Fruit fly (Drosophila melanogaster) whole organism, embryonic: ENCODE measurements around the gene CG42366.

Source experiments
- Asciz ChIP-seq: fragments of 200-800 bp; sonication (Bioruptor generic); optimal IDR thresholded peaks from 2 replicates; lab custom pipeline; 2017; ENCODE audit warnings: missing biosample characterization, mild to moderate bottlenecking, missing genetic modification characterization, missing genetic modification reagents
- Bgb ChIP-seq: fragments of 200-800 bp; sonication (Bioruptor generic); IDR thresholded peaks from 2 replicates; pipeline ENCODE4 v1.3.6; 2022; ENCODE audit warnings: missing biosample characterization, missing genetic modification characterization; ENCODE audit not compliant: partially characterized antibody
- CG10147 ChIP-seq: fragments of 200-800 bp; sonication (Bioruptor generic); optimal IDR thresholded peaks from 2 replicates; lab custom pipeline; 2019; ENCODE audit warnings: missing biosample characterization, mild to moderate bottlenecking, missing genetic modification characterization, moderate library complexity
- CG10267 ChIP-seq: fragments of 200-800 bp; sonication (Bioruptor generic); optimal IDR thresholded peaks from 2 replicates; lab custom pipeline; 2018; ENCODE audit warnings: missing biosample characterization, mild to moderate bottlenecking, missing genetic modification characterization, moderate library complexity
- CG11695 ChIP-seq: fragments of 200-800 bp; sonication (Bioruptor generic); IDR thresholded peaks from 3 replicates; pipeline ENCODE4 v1.3.6; 2022; ENCODE audit warnings: missing biosample characterization, missing genetic modification characterization
- CG12659 ChIP-seq: fragments of 200-800 bp; sonication (Bioruptor generic); optimal IDR thresholded peaks from 3 replicates; lab custom pipeline; 2017; ENCODE audit warnings: mild to moderate bottlenecking, missing biosample characterization, missing genetic modification reagents, missing genetic modification characterization
- CG13123 ChIP-seq: fragments of 200-800 bp; sonication (Bioruptor generic); optimal IDR thresholded peaks from 2 replicates; lab custom pipeline; 2016; ENCODE audit warnings: missing biosample characterization, missing genetic modification characterization
- CG17829 ChIP-seq: fragments of 200-800 bp; optimal IDR thresholded peaks from 2 replicates; lab custom pipeline; 2019; ENCODE audit warnings: missing biosample characterization, mild to moderate bottlenecking, missing genetic modification characterization, moderate library complexity
- CG2129 ChIP-seq: fragments of 200-800 bp; sonication (Bioruptor generic); IDR thresholded peaks from 2 replicates; pipeline ENCODE4 v1.3.6; 2022; ENCODE audit warnings: missing biosample characterization, missing genetic modification characterization; ENCODE audit not compliant: partially characterized antibody
- CG31365 ChIP-seq: fragments of 200-800 bp; sonication (Bioruptor generic); optimal IDR thresholded peaks from 2 replicates; lab custom pipeline; 2018; ENCODE audit warnings: missing biosample characterization, mild to moderate bottlenecking, missing genetic modification characterization
- CG3163 ChIP-seq: fragments of 200-800 bp; sonication (Bioruptor generic); optimal IDR thresholded peaks from 3 replicates; lab custom pipeline; 2016; ENCODE audit warnings: missing biosample characterization, missing genetic modification characterization
- CG33557 ChIP-seq: fragments of 200-800 bp; sonication (Bioruptor generic); optimal IDR thresholded peaks from 2 replicates; lab custom pipeline; 2019; ENCODE audit warnings: missing biosample characterization, mild to moderate bottlenecking, missing genetic modification characterization, moderate library complexity
- CG5180 ChIP-seq: fragments of 200-800 bp; sonication (Bioruptor generic); optimal IDR thresholded peaks from 3 replicates; lab custom pipeline; 2017; ENCODE audit warnings: missing biosample characterization, missing genetic modification characterization, mild to moderate bottlenecking, moderate library complexity, missing genetic modification reagents
- CG6272 ChIP-seq: fragments of 200-800 bp; sonication (Bioruptor generic); IDR thresholded peaks from 2 replicates; pipeline ENCODE4 v1.3.6; 2022; ENCODE audit warnings: missing biosample characterization, missing genetic modification characterization
- CG9932 ChIP-seq: fragments of 200-800 bp; sonication (Bioruptor generic); IDR thresholded peaks from 2 replicates; pipeline ENCODE4 v1.3.6; 2022; ENCODE audit warnings: missing biosample characterization, missing genetic modification characterization
- Dip2 ChIP-seq: fragments of 200-800 bp; sonication (Bioruptor generic); IDR thresholded peaks from 2 replicates; pipeline ENCODE4 v1.3.6; 2022; ENCODE audit warnings: missing biosample characterization, missing genetic modification characterization
- Elba2 ChIP-seq: fragments of 200-800 bp; sonication (Bioruptor generic); optimal IDR thresholded peaks from 3 replicates; lab custom pipeline; 2016; ENCODE audit warnings: missing biosample characterization, missing genetic modification characterization
- Hand ChIP-seq: fragments of 200-800 bp; sonication (Bioruptor generic); optimal IDR thresholded peaks from 2 replicates; lab custom pipeline; 2017; ENCODE audit warnings: mild to moderate bottlenecking, missing biosample characterization, missing genetic modification reagents, missing genetic modification characterization
- Hmr ChIP-seq: fragments of 200-800 bp; sonication (Bioruptor generic); optimal IDR thresholded peaks from 3 replicates; lab custom pipeline; 2017; ENCODE audit warnings: mild to moderate bottlenecking, missing biosample characterization, missing genetic modification reagents, missing genetic modification characterization
- NK7.1 ChIP-seq: fragments of 200-800 bp; sonication (Bioruptor generic); optimal IDR thresholded peaks from 3 replicates; lab custom pipeline; 2016; ENCODE audit warnings: missing biosample characterization, missing genetic modification characterization
- NfI ChIP-seq: fragments of 200-800 bp; sonication (Bioruptor generic); optimal IDR thresholded peaks from 3 replicates; lab custom pipeline; 2018; ENCODE audit warnings: missing biosample characterization, mild to moderate bottlenecking, missing genetic modification characterization, moderate library complexity
- Optix ChIP-seq: fragments of 200-800 bp; sonication (Bioruptor generic); IDR thresholded peaks from 3 replicates; pipeline ENCODE4 v1.3.6; 2022; ENCODE audit warnings: missing biosample characterization, missing genetic modification characterization
- PHDP ChIP-seq: fragments of 200-800 bp; sonication (Bioruptor generic); optimal IDR thresholded peaks from 3 replicates; lab custom pipeline; 2018; ENCODE audit warnings: missing biosample characterization, mild to moderate bottlenecking, missing genetic modification characterization, moderate library complexity
- Sox100B ChIP-seq: fragments of 200-800 bp; sonication (Bioruptor generic); optimal IDR thresholded peaks from 3 replicates; lab custom pipeline; 2018; ENCODE audit warnings: missing biosample characterization, mild to moderate bottlenecking, missing genetic modification characterization
- Xbp1 ChIP-seq: fragments of 200-800 bp; sonication (Bioruptor generic); optimal IDR thresholded peaks from 3 replicates; lab custom pipeline; 2016; ENCODE audit warnings: missing biosample characterization, mild to moderate bottlenecking, missing genetic modification characterization
- Xrp1 ChIP-seq: fragments of 200-800 bp; sonication (Bioruptor generic); IDR thresholded peaks from 2 replicates; pipeline ENCODE4 v1.3.6; 2022; ENCODE audit warnings: missing biosample characterization, missing genetic modification characterization
- amos ChIP-seq: fragments of 200-800 bp; sonication (Bioruptor generic); IDR thresholded peaks from 2 replicates; pipeline ENCODE4 v1.3.6; 2022; ENCODE audit warnings: missing biosample characterization, missing genetic modification characterization; ENCODE audit not compliant: partially characterized antibody
- ash1 ChIP-seq: fragments of 200-800 bp; sonication (Bioruptor generic); optimal IDR thresholded peaks from 2 replicates; lab custom pipeline; 2018; ENCODE audit warnings: missing biosample characterization, mild to moderate bottlenecking, missing genetic modification characterization
- ato ChIP-seq: fragments of 200-800 bp; sonication (Bioruptor generic); IDR thresholded peaks from 2 replicates; pipeline ENCODE4 v1.3.6; 2022; ENCODE audit warnings: missing biosample characterization, missing genetic modification characterization; ENCODE audit not compliant: partially characterized antibody
- az2 ChIP-seq: fragments of 200-800 bp; sonication (Bioruptor generic); optimal IDR thresholded peaks from 3 replicates; lab custom pipeline; 2016; ENCODE audit warnings: missing biosample characterization, missing genetic modification characterization
- bab2 ChIP-seq: fragments of 200-800 bp; sonication (Bioruptor generic); optimal IDR thresholded peaks from 2 replicates; lab custom pipeline; 2016; ENCODE audit warnings: missing biosample characterization, missing genetic modification characterization
- bigmax ChIP-seq: fragments of 200-800 bp; sonication (Bioruptor generic); optimal IDR thresholded peaks from 2 replicates; lab custom pipeline; 2018; ENCODE audit warnings: missing biosample characterization, mild to moderate bottlenecking, missing genetic modification characterization
- bsh ChIP-seq, 2 experiments: fragments of 200-800 bp; sonication (Bioruptor generic); optimal IDR thresholded peaks; 2 replicates each; lab custom pipeline; 2017 to 2018; ENCODE audit warnings: mild to moderate bottlenecking in 2 of 2, missing biosample characterization in 2 of 2, missing genetic modification characterization in 2 of 2, moderate library complexity in 1 of 2
- cato ChIP-seq: fragments of 200-800 bp; sonication (Bioruptor generic); optimal IDR thresholded peaks from 2 replicates; lab custom pipeline; 2016; ENCODE audit warnings: missing biosample characterization, missing genetic modification characterization, borderline replicate concordance
- ci ChIP-seq: fragments of 200-800 bp; sonication (Bioruptor generic); IDR thresholded peaks from 3 replicates; pipeline ENCODE4 v1.3.6; 2022; ENCODE audit warnings: missing biosample characterization, missing genetic modification characterization
- exex ChIP-seq: fragments of 200-800 bp; sonication (Bioruptor generic); optimal IDR thresholded peaks from 4 replicates; lab custom pipeline; 2018; ENCODE audit warnings: missing biosample characterization, mild to moderate bottlenecking, missing genetic modification characterization, moderate library complexity
- fru ChIP-seq: fragments of >200 bp; optimal IDR thresholded peaks from 2 replicates; lab custom pipeline; 2017
- gcm2 ChIP-seq: fragments of 200-800 bp; sonication (Bioruptor generic); optimal IDR thresholded peaks from 2 replicates; lab custom pipeline; 2016; ENCODE audit warnings: missing biosample characterization, missing genetic modification characterization
- ham ChIP-seq: fragments of 200-800 bp; sonication (Bioruptor generic); IDR thresholded peaks from 2 replicates; pipeline ENCODE4 v1.3.6; 2022; ENCODE audit warnings: missing biosample characterization, missing genetic modification characterization
- kni ChIP-seq: fragments of 200-800 bp; sonication (Bioruptor generic); optimal IDR thresholded peaks from 3 replicates; lab custom pipeline; 2017; ENCODE audit warnings: mild to moderate bottlenecking, missing biosample characterization, missing genetic modification reagents, missing genetic modification characterization
- mirr ChIP-seq: fragments of 200-800 bp; sonication (Bioruptor generic); optimal IDR thresholded peaks from 3 replicates; lab custom pipeline; 2018; ENCODE audit warnings: missing biosample characterization, mild to moderate bottlenecking, missing genetic modification characterization
- nerfin-1 ChIP-seq: fragments of 200-800 bp; sonication (Bioruptor generic); optimal IDR thresholded peaks from 3 replicates; lab custom pipeline; 2019; ENCODE audit warnings: missing biosample characterization, mild to moderate bottlenecking, missing genetic modification characterization, moderate library complexity
- slp2 ChIP-seq: fragments of 200-800 bp; sonication (Bioruptor generic); optimal IDR thresholded peaks from 2 replicates; lab custom pipeline; 2016; ENCODE audit warnings: missing biosample characterization, missing genetic modification characterization
- sob ChIP-seq: fragments of 200-800 bp; sonication (Bioruptor generic); IDR thresholded peaks from 2 replicates; pipeline ENCODE4 v1.3.6; 2022; ENCODE audit warnings: missing biosample characterization, missing genetic modification characterization
- sr ChIP-seq: fragments of 200-800 bp; sonication (Bioruptor generic); IDR thresholded peaks from 3 replicates; pipeline ENCODE4 v1.3.6; 2022; ENCODE audit warnings: missing biosample characterization, missing genetic modification characterization
- tio ChIP-seq: fragments of 200-800 bp; sonication (Bioruptor generic); optimal IDR thresholded peaks from 2 replicates; lab custom pipeline; 2017; ENCODE audit warnings: missing biosample characterization, missing genetic modification characterization, inconsistent platforms
- tll ChIP-seq, 2 experiments: fragments of 200-800 bp in 1 of 2; fragments of >200 bp in 1 of 2; sonication (Bioruptor generic) in 1 of 2; optimal IDR thresholded peaks; 2 replicates each; lab custom pipeline; 2017 to 2019; ENCODE audit warnings: missing biosample characterization in 2 of 2, missing genetic modification characterization in 2 of 2, mild to moderate bottlenecking in 1 of 2, moderate library complexity in 1 of 2
- twi ChIP-seq: fragments of 200-800 bp; optimal IDR thresholded peaks from 2 replicates; lab custom pipeline; 2019; ENCODE audit warnings: missing biosample characterization, mild to moderate bottlenecking, missing genetic modification characterization, moderate library complexity
- vnd ChIP-seq: fragments of 200-800 bp; sonication (Bioruptor generic); IDR thresholded peaks from 3 replicates; pipeline ENCODE4 v1.3.6; 2022; ENCODE audit warnings: missing biosample characterization, missing genetic modification characterization; ENCODE audit not compliant: partially characterized antibody
- zen ChIP-seq: fragments of 200-800 bp; sonication (Bioruptor generic); optimal IDR thresholded peaks from 3 replicates; lab custom pipeline; 2018; ENCODE audit warnings: missing biosample characterization, mild to moderate bottlenecking, missing genetic modification characterization, moderate library complexity

CG42366 gene

dm6 chr2L:9894871-9895364 lies 30.0 kb upstream of the CG42366 start, which contains the start of gene Bka (continued):
- TF ChIP-seq NK7.1 (GFP tag; lab: Kevin White, UChicago): no peak
- TF ChIP-seq CG2129 (GFP tag; lab: Robert Waterston, UW): peak; percentile 99
- TF ChIP-seq twi (tag; lab: Kevin White, UChicago): peak; percentile 71
- peak; percentile 89 for TF ChIP-seq CG12659 (GFP tag; lab: Kevin White, UChicago)
- peak; percentile 96 for TF ChIP-seq Bgb
- peak; percentile 21 for TF ChIP-seq zen
- no peak for TF ChIP-seq Optix (GFP tag; lab: Robert Waterston, UW)
- TF ChIP-seq tll (GFP tag; optimal IDR thresholded peaks at IDR 0.05; lab: Kevin White, UChicago): no peak
- peak; percentile 28 for TF ChIP-seq mirr (GFP tag; lab: Kevin White, UChicago)
- peak; percentile 69 for TF ChIP-seq PHDP (tag; lab: Kevin White, UChicago)
- TF ChIP-seq vnd (GFP tag; lab: Robert Waterston, UW): peak; percentile 98
- peak; percentile 2 for TF ChIP-seq CG3163 (GFP tag; lab: Kevin White, UChicago)
- TF ChIP-seq ci (GFP tag; lab: Robert Waterston, UW): peak; percentile 76
- no peak for TF ChIP-seq fru
- TF ChIP-seq ham (GFP tag; lab: Robert Waterston, UW): no peak
- TF ChIP-seq sob (GFP tag; lab: Robert Waterston, UW): peak; percentile 61
- TF ChIP-seq CG11695: no peak
- TF ChIP-seq ato: peak; percentile 91
- peak; percentile 51 for TF ChIP-seq kni (GFP tag; lab: Kevin White, UChicago)
- TF ChIP-seq bab2 (GFP tag; lab: Kevin White, UChicago): no peak
- no peak for TF ChIP-seq tio
- TF ChIP-seq CG17829 (tag; lab: Kevin White, UChicago): peak; percentile 73
- TF ChIP-seq bsh (GFP tag; optimal IDR thresholded peaks at IDR 0.05; lab: Kevin White, UChicago): peak in 1 of 2 experiments; percentile 56
- peak; percentile 7 for TF ChIP-seq az2 (GFP tag; lab: Kevin White, UChicago)
- TF ChIP-seq sr (GFP tag; lab: Robert Waterston, UW): no peak
- peak; percentile 75 for TF ChIP-seq CG10147 (GFP tag; lab: Kevin White, UChicago)
- peak; percentile 68 for TF ChIP-seq CG33557 (GFP tag; lab: Kevin White, UChicago)
- peak; percentile 8 for TF ChIP-seq bigmax (GFP tag; lab: Kevin White, UChicago)
- TF ChIP-seq ash1 (GFP tag; lab: Kevin White, UChicago): no peak
- TF ChIP-seq CG13123 (GFP tag; lab: Kevin White, UChicago): peak; percentile 1
- no peak for TF ChIP-seq Elba2 (GFP tag; lab: Kevin White, UChicago)
- TF ChIP-seq gcm2 (GFP tag; lab: Kevin White, UChicago): no peak
- TF ChIP-seq Dip2 (GFP tag; lab: Robert Waterston, UW): no peak
- peak; percentile 31 for TF ChIP-seq cato
- no peak for TF ChIP-seq Xrp1 (GFP tag; lab: Robert Waterston, UW)
- TF ChIP-seq slp2: no peak
- TF ChIP-seq CG5180 (GFP tag; lab: Kevin White, UChicago): no peak
- TF ChIP-seq NfI: peak; percentile 68
- peak; percentile 77 for TF ChIP-seq Hmr (GFP tag; lab: Kevin White, UChicago)
- TF ChIP-seq Asciz (GFP tag; lab: Kevin White, UChicago): peak; percentile 52
- TF ChIP-seq CG31365 (tag; lab: Kevin White, UChicago): no peak
- TF ChIP-seq CG10267 (tag; lab: Kevin White, UChicago): peak; percentile 82
- no peak; the same call in 1 of the 2 replicates for TF ChIP-seq CG6272
- TF ChIP-seq amos (GFP tag; lab: Robert Waterston, UW): peak; percentile 95
- TF ChIP-seq Hand (GFP tag; lab: Kevin White, UChicago): peak; percentile 56
- peak; percentile 69 for TF ChIP-seq Sox100B (GFP tag; lab: Kevin White, UChicago)
- no peak for TF ChIP-seq CG9932 (GFP tag; lab: Robert Waterston, UW)
- peak; percentile 46 for TF ChIP-seq exex (tag; lab: Kevin White, UChicago)
- TF ChIP-seq Xbp1 (GFP tag; lab: Kevin White, UChicago): peak; percentile 18
- TF ChIP-seq nerfin-1: peak; percentile 79
